Worm (Caenorhabditis elegans): ENCODE results near the gene basl-1.
A peak's percentile ranks its signal among the peaks of the same experiment; 100 is the strongest.

ce11 chrIII:5591668-5592149 lies 23.0 kb upstream of the basl-1 start, which contains the start of the genes ddx-15 and ucr-1:
- TF ChIP-seq unc-62 (GFP tag; optimal IDR thresholded peaks at IDR 0.05) (no peak), lin-35 (GFP tag; optimal IDR thresholded peaks at IDR 0.05) (peak in 1 of 3 experiments; percentile 36), ama-1 (optimal IDR thresholded peaks at IDR 0.05) (no peak), ama-1 (GFP tag; optimal IDR thresholded peaks at IDR 0.05) (no peak), unc-130 (GFP tag; optimal IDR thresholded peaks at IDR 0.05) (no peak), mxl-1 (tag; optimal IDR thresholded peaks at IDR 0.05) (no peak), pha-4 (tag; optimal IDR thresholded peaks at IDR 0.05) (no peak), Y53G8AR.9 (GFP tag; conservative IDR thresholded peaks at IDR 0.05) (no peak), ets-4 (GFP tag; optimal IDR thresholded peaks at IDR 0.05) (no peak), egrh-3 (GFP tag; IDR thresholded peaks at IDR 0.05) (no peak)

Data from whole organism, young adult.